Fruit fly (Drosophila melanogaster) whole organism, wandering third instar larva: ENCODE results near the gene CG9775.

Experiments used
- Abd-B ChIP-seq: fragments of >200 bp; optimal IDR thresholded peaks from 2 replicates; lab custom pipeline; 2017; ENCODE audit warnings: missing biosample characterization, missing genetic modification characterization
- Hr78 ChIP-seq: fragments of >200 bp; optimal IDR thresholded peaks from 2 replicates; lab custom pipeline; 2017; ENCODE audit warnings: missing biosample characterization, missing genetic modification characterization
- Myc ChIP-seq: fragments of >200 bp; optimal IDR thresholded peaks from 2 replicates; lab custom pipeline; 2017
- OdsH ChIP-seq: fragments of 200-800 bp; sonication (Bioruptor generic); optimal IDR thresholded peaks from 2 replicates; lab custom pipeline; 2016; ENCODE audit warnings: missing biosample characterization, mild to moderate bottlenecking, missing genetic modification characterization
- dsf ChIP-seq: sonication (Bioruptor generic); optimal IDR thresholded peaks from 2 replicates; lab custom pipeline; 2016; ENCODE audit warnings: missing biosample characterization, missing genetic modification characterization, borderline replicate concordance
- h ChIP-seq: fragments of 200-800 bp; sonication (Bioruptor generic); optimal IDR thresholded peaks from 3 replicates; lab custom pipeline; 2016; ENCODE audit warnings: missing biosample characterization, mild to moderate bottlenecking, missing genetic modification characterization
- psq ChIP-seq: fragments of 200-800 bp; sonication (Bioruptor generic); optimal IDR thresholded peaks from 3 replicates; lab custom pipeline; 2017; ENCODE audit warnings: missing biosample characterization, mild to moderate bottlenecking, missing genetic modification characterization, moderate library complexity
- rgr ChIP-seq: fragments of 200-800 bp; sonication (Bioruptor generic); optimal IDR thresholded peaks from 3 replicates; lab custom pipeline; 2016; ENCODE audit warnings: missing biosample characterization, mild to moderate bottlenecking, missing genetic modification characterization
- usp ChIP-seq: fragments of >200 bp; optimal IDR thresholded peaks from 2 replicates; lab custom pipeline; 2017; ENCODE audit warnings: missing biosample characterization, missing genetic modification characterization

DNA sequence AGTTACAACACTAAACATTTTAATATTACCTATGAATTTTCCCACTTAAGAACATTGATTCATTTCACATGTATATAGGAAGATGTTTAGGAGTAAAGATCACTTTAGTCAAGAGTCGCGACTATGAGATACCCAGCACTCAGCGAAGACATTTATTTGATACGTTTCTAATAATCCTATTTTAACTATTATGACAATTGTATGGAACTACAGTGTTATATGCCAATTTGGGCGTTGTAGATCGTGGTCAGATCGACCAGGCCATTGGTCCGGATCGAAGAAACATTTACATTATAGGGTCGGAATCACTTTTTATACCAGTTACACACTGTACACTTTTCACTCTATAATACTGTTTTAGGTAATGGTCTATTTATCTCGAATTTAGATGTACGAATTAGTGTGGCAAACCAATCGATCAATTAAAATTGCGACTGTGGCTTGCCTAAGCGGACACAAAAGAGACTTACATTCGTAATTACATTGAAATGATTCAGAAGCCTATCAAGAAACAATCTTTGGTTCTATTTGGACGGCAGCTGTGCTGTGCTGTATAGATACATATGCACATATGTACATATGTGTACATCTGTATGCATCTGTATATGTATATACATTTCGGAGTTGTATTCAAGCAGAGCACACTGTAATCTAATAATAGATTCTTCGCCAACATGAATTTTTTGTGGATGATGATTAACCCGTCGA, 938 bp downstream of the CG9775 start:
- TF ChIP-seq h (GFP tag; lab: Kevin White, UChicago) (no peak), psq (GFP tag; lab: Kevin White, UChicago) (no peak), OdsH (GFP tag; lab: Kevin White, UChicago) (no peak), Abd-B (GFP tag; lab: Kevin White, UChicago) (no peak), Myc (lab: Kevin White, UChicago) (no peak), dsf (no peak), Hr78 (GFP tag; lab: Kevin White, UChicago) (no peak), rgr (no peak), usp (GFP tag; lab: Kevin White, UChicago) (no peak)
